Fruit fly (Drosophila melanogaster) whole organism, embryonic: Measurements from ENCODE around the gene Oatp74D.
A peak's percentile ranks its signal among the peaks of the same experiment; 100 is the strongest.

Experiments
- B-H1 ChIP-seq: fragments of 200-800 bp; sonication (Bioruptor generic); IDR thresholded peaks from 3 replicates; pipeline ENCODE4 v1.3.6; 2022; ENCODE audit warnings: missing biosample characterization, missing genetic modification characterization
- CG10543 ChIP-seq: fragments of 200-800 bp; sonication (Bioruptor generic); optimal IDR thresholded peaks from 3 replicates; lab custom pipeline; 2017; ENCODE audit warnings: missing biosample characterization, mild to moderate bottlenecking, missing genetic modification characterization, moderate library complexity
- CG11723 ChIP-seq: fragments of 200-800 bp; sonication (Bioruptor generic); optimal IDR thresholded peaks from 2 replicates; lab custom pipeline; 2017; ENCODE audit warnings: missing biosample characterization, mild to moderate bottlenecking, missing genetic modification characterization
- CG12155 ChIP-seq: fragments of 200-800 bp; sonication (Bioruptor generic); optimal IDR thresholded peaks from 3 replicates; lab custom pipeline; 2016; ENCODE audit warnings: missing biosample characterization, missing genetic modification characterization
- CG12299 ChIP-seq: fragments of 200-800 bp; sonication (Bioruptor generic); optimal IDR thresholded peaks from 2 replicates; lab custom pipeline; 2018; ENCODE audit warnings: missing biosample characterization, mild to moderate bottlenecking, missing genetic modification characterization
- CG12942 ChIP-seq: fragments of 200-800 bp; sonication (Bioruptor generic); optimal IDR thresholded peaks from 3 replicates; lab custom pipeline; 2016; ENCODE audit warnings: missing biosample characterization, missing genetic modification characterization
- CG17612 ChIP-seq: fragments of 200-800 bp; sonication (Bioruptor generic); IDR thresholded peaks from 2 replicates; pipeline ENCODE4 v1.3.6; 2022; ENCODE audit warnings: missing biosample characterization, missing genetic modification characterization
- CG18599 ChIP-seq: fragments of 200-800 bp; sonication (Bioruptor generic); optimal IDR thresholded peaks from 3 replicates; lab custom pipeline; 2017; ENCODE audit warnings: missing biosample characterization, missing genetic modification characterization, mild to moderate bottlenecking, moderate library complexity, missing genetic modification reagents
- CG2202 ChIP-seq: fragments of 200-800 bp; sonication (Bioruptor generic); optimal IDR thresholded peaks from 2 replicates; lab custom pipeline; 2018; ENCODE audit warnings: missing biosample characterization, mild to moderate bottlenecking, missing genetic modification characterization
- CG32772 ChIP-seq: fragments of 200-800 bp; sonication (Bioruptor generic); IDR thresholded peaks from 2 replicates; pipeline ENCODE4 v1.3.6; 2022; ENCODE audit warnings: missing biosample characterization, missing genetic modification characterization
- CG42726 ChIP-seq: fragments of 200-800 bp; sonication (Bioruptor generic); IDR thresholded peaks from 2 replicates; pipeline ENCODE4 v1.3.6; 2022; ENCODE audit warnings: missing biosample characterization, missing genetic modification characterization; ENCODE audit not compliant: partially characterized antibody
- CG4404 ChIP-seq: fragments of 200-800 bp; sonication (Bioruptor generic); IDR thresholded peaks from 2 replicates; pipeline ENCODE4 v1.3.6; 2022; ENCODE audit warnings: missing biosample characterization, missing genetic modification characterization
- CG5180 ChIP-seq: fragments of 200-800 bp; sonication (Bioruptor generic); optimal IDR thresholded peaks from 3 replicates; lab custom pipeline; 2017; ENCODE audit warnings: missing biosample characterization, missing genetic modification characterization, mild to moderate bottlenecking, moderate library complexity, missing genetic modification reagents
- CG5953 ChIP-seq: fragments of 200-800 bp; sonication (Bioruptor generic); IDR thresholded peaks from 2 replicates; pipeline ENCODE4 v1.3.6; 2022; ENCODE audit warnings: missing biosample characterization, missing genetic modification characterization
- CG7556 ChIP-seq: fragments of 200-800 bp; sonication (Bioruptor generic); optimal IDR thresholded peaks from 2 replicates; lab custom pipeline; 2017; ENCODE audit warnings: missing biosample characterization, mild to moderate bottlenecking, missing genetic modification characterization
- CG8281 ChIP-seq: fragments of 200-800 bp; sonication (Bioruptor generic); optimal IDR thresholded peaks from 2 replicates; lab custom pipeline; 2018; ENCODE audit warnings: missing biosample characterization, mild to moderate bottlenecking, missing genetic modification characterization, moderate library complexity
- CG8765 ChIP-seq: fragments of 200-800 bp; sonication (Bioruptor generic); IDR thresholded peaks from 2 replicates; pipeline ENCODE4 v1.3.6; 2022; ENCODE audit warnings: missing biosample characterization, missing genetic modification characterization
- Dad ChIP-seq: fragments of 200-800 bp; sonication (Bioruptor generic); optimal IDR thresholded peaks from 3 replicates; lab custom pipeline; 2016; ENCODE audit warnings: missing biosample characterization, missing genetic modification characterization
- Deaf1 ChIP-seq: fragments of 200-800 bp; optimal IDR thresholded peaks from 3 replicates; lab custom pipeline; 2019; ENCODE audit warnings: missing biosample characterization, mild to moderate bottlenecking, missing genetic modification characterization, moderate library complexity
- Dfd ChIP-seq, 2 experiments: fragments of >200 bp; optimal IDR thresholded peaks; 2 replicates each; lab custom pipeline; 2017; ENCODE audit warnings: missing biosample characterization in 2 of 2, missing genetic modification characterization in 2 of 2
- HLH4C ChIP-seq: fragments of 200-800 bp; sonication (Bioruptor generic); IDR thresholded peaks from 3 replicates; pipeline ENCODE4 v1.3.6; 2022; ENCODE audit warnings: missing biosample characterization, missing genetic modification characterization; ENCODE audit not compliant: partially characterized antibody
- Hand ChIP-seq: fragments of 200-800 bp; sonication (Bioruptor generic); optimal IDR thresholded peaks from 2 replicates; lab custom pipeline; 2017; ENCODE audit warnings: mild to moderate bottlenecking, missing biosample characterization, missing genetic modification reagents, missing genetic modification characterization
- Hmx ChIP-seq: fragments of 200-800 bp; sonication (Bioruptor generic); optimal IDR thresholded peaks from 2 replicates; lab custom pipeline; 2016; ENCODE audit warnings: missing biosample characterization, missing genetic modification characterization
- Lim3 ChIP-seq: fragments of 200-800 bp; sonication (Bioruptor generic); IDR thresholded peaks from 2 replicates; pipeline ENCODE4 v1.3.6; 2022; ENCODE audit warnings: missing biosample characterization, missing genetic modification characterization
- MBD-R2 ChIP-seq: fragments of 200-800 bp; sonication (Bioruptor generic); IDR thresholded peaks from 2 replicates; pipeline ENCODE4 v1.3.6; 2022; ENCODE audit warnings: missing biosample characterization, missing genetic modification characterization
- NC2α ChIP-seq: fragments of 200-800 bp; sonication (Bioruptor generic); optimal IDR thresholded peaks from 2 replicates; lab custom pipeline; 2016; ENCODE audit warnings: missing biosample characterization, missing genetic modification characterization
- Ravus ChIP-seq: fragments of 200-800 bp; sonication (Bioruptor generic); IDR thresholded peaks from 2 replicates; pipeline ENCODE4 v1.3.6; 2022; ENCODE audit warnings: missing biosample characterization, missing genetic modification characterization
- Sry-δ ChIP-seq: fragments of 200-800 bp; sonication (Bioruptor generic); optimal IDR thresholded peaks from 2 replicates; lab custom pipeline; 2016; ENCODE audit warnings: missing biosample characterization, missing genetic modification characterization
- Vsx1 ChIP-seq: fragments of 200-800 bp; sonication (Bioruptor generic); optimal IDR thresholded peaks from 2 replicates; lab custom pipeline; 2017; ENCODE audit warnings: missing biosample characterization, mild to moderate bottlenecking, missing genetic modification characterization, missing genetic modification reagents
- ato ChIP-seq: fragments of 200-800 bp; sonication (Bioruptor generic); IDR thresholded peaks from 2 replicates; pipeline ENCODE4 v1.3.6; 2022; ENCODE audit warnings: missing biosample characterization, missing genetic modification characterization; ENCODE audit not compliant: partially characterized antibody
- cas ChIP-seq: fragments of 200-800 bp; sonication (Bioruptor generic); IDR thresholded peaks from 2 replicates; pipeline ENCODE4 v1.3.6; 2022; ENCODE audit warnings: missing biosample characterization, missing genetic modification characterization
- corto ChIP-seq: fragments of 200-800 bp; sonication (Bioruptor generic); optimal IDR thresholded peaks from 2 replicates; lab custom pipeline; 2016; ENCODE audit warnings: missing biosample characterization, mild to moderate bottlenecking, missing genetic modification characterization, moderate library complexity
- grau ChIP-seq: fragments of 200-800 bp; optimal IDR thresholded peaks from 3 replicates; lab custom pipeline; 2019; ENCODE audit warnings: missing biosample characterization, mild to moderate bottlenecking, missing genetic modification characterization, moderate library complexity
- gt ChIP-seq: fragments of 200-800 bp; sonication (Bioruptor generic); IDR thresholded peaks from 2 replicates; pipeline ENCODE4 v1.3.6; 2022; ENCODE audit warnings: missing biosample characterization, missing genetic modification characterization
- jigr1 ChIP-seq: fragments of 200-800 bp; sonication (Bioruptor generic); IDR thresholded peaks from 3 replicates; pipeline ENCODE4 v1.3.6; 2022; ENCODE audit warnings: missing biosample characterization, missing genetic modification characterization
- kah ChIP-seq: fragments of 200-800 bp; sonication (Bioruptor generic); optimal IDR thresholded peaks from 2 replicates; lab custom pipeline; 2018; ENCODE audit warnings: missing biosample characterization, mild to moderate bottlenecking, missing genetic modification characterization
- lola ChIP-seq, 3 experiments: fragments of >200 bp in 2 of 3; fragments of 200-800 bp in 1 of 3; sonication (Bioruptor generic) in 1 of 3; optimal IDR thresholded peaks; 2 replicates each; lab custom pipeline; 2017 to 2019; ENCODE audit warnings: missing biosample characterization in 3 of 3, missing genetic modification characterization in 3 of 3, mild to moderate bottlenecking in 1 of 3, moderate library complexity in 1 of 3
- pb ChIP-seq: fragments of 200-800 bp; sonication (Bioruptor generic); optimal IDR thresholded peaks from 3 replicates; lab custom pipeline; 2016; ENCODE audit warnings: missing biosample characterization, missing genetic modification characterization
- pros ChIP-seq: fragments of 200-800 bp; sonication (Bioruptor generic); optimal IDR thresholded peaks from 3 replicates; lab custom pipeline; 2019; ENCODE audit warnings: missing biosample characterization, mild to moderate bottlenecking, missing genetic modification characterization, moderate library complexity
- pum ChIP-seq: fragments of 200-800 bp; sonication (Bioruptor generic); optimal IDR thresholded peaks from 2 replicates; lab custom pipeline; 2016; ENCODE audit warnings: missing biosample characterization, missing genetic modification characterization
- rib ChIP-seq: fragments of 200-800 bp; sonication (Bioruptor generic); IDR thresholded peaks from 2 replicates; pipeline ENCODE4 v1.3.6; 2022; ENCODE audit warnings: missing biosample characterization, missing genetic modification characterization
- scrt ChIP-seq: fragments of 200-800 bp; sonication (Bioruptor generic); optimal IDR thresholded peaks from 2 replicates; lab custom pipeline; 2018; ENCODE audit warnings: missing biosample characterization, mild to moderate bottlenecking, missing genetic modification characterization, moderate library complexity
- ssp ChIP-seq: fragments of 200-800 bp; sonication (Bioruptor generic); IDR thresholded peaks from 2 replicates; pipeline ENCODE4 v1.3.6; 2022; ENCODE audit warnings: missing biosample characterization, missing genetic modification characterization
- tap ChIP-seq: fragments of 200-800 bp; optimal IDR thresholded peaks from 3 replicates; lab custom pipeline; 2019; ENCODE audit warnings: missing biosample characterization, mild to moderate bottlenecking, missing genetic modification characterization, moderate library complexity
- trem ChIP-seq: fragments of 200-800 bp; optimal IDR thresholded peaks from 3 replicates; lab custom pipeline; 2019; ENCODE audit warnings: missing biosample characterization, mild to moderate bottlenecking, missing genetic modification characterization, moderate library complexity
- unpg ChIP-seq: fragments of 200-800 bp; sonication (Bioruptor generic); optimal IDR thresholded peaks from 3 replicates; lab custom pipeline; 2018; ENCODE audit warnings: missing biosample characterization, mild to moderate bottlenecking, missing genetic modification characterization, moderate library complexity
- wor ChIP-seq: fragments of 200-800 bp; sonication (Bioruptor generic); IDR thresholded peaks from 2 replicates; pipeline ENCODE4 v1.3.6; 2022; ENCODE audit warnings: missing biosample characterization, missing genetic modification characterization
- zf30C ChIP-seq: fragments of 200-800 bp; sonication (Bioruptor generic); optimal IDR thresholded peaks from 3 replicates; lab custom pipeline; 2018; ENCODE audit warnings: missing biosample characterization, mild to moderate bottlenecking, missing genetic modification characterization

Gene Oatp74D

dm6 chr3L:17486794-17487726, at the start of gene Oatp74D (continued):
- TF ChIP-seq Hmx (GFP tag; lab: Kevin White, UChicago) (no peak), ssp (no peak), CG32772 (no peak), wor (no peak), CG18599 (GFP tag; lab: Kevin White, UChicago) (peak; percentile 59), CG7556 (peak; percentile 38), trem (tag; lab: Kevin White, UChicago) (no peak), CG12299 (tag; lab: Kevin White, UChicago) (peak; percentile 72), CG11723 (peak; percentile 53), Hand (peak; percentile 70), lola (GFP tag; optimal IDR thresholded peaks at IDR 0.05; lab: Kevin White, UChicago) (peak in 2 of 3 experiments; percentile 17 to 31), corto (GFP tag; lab: Kevin White, UChicago) (no peak), zf30C (GFP tag; lab: Kevin White, UChicago) (no peak), CG4404 (GFP tag; lab: Robert Waterston, UW) (no peak), pros (peak; percentile 87), grau (tag; lab: Kevin White, UChicago) (peak; percentile 26), rib (GFP tag; lab: Robert Waterston, UW) (peak; percentile 95), CG8765 (GFP tag; lab: Robert Waterston, UW) (no peak), HLH4C (GFP tag; lab: Robert Waterston, UW) (peak; percentile 39; the same call in 1 of the 3 replicates), Dfd (GFP tag; optimal IDR thresholded peaks at IDR 0.05; lab: Kevin White, UChicago) (no peak), Lim3 (GFP tag; lab: Robert Waterston, UW) (no peak), CG8281 (tag; lab: Kevin White, UChicago) (peak; percentile 54), Sry-δ (GFP tag; lab: Kevin White, UChicago) (peak; percentile 14), ato (GFP tag; lab: Robert Waterston, UW) (no peak), scrt (GFP tag; lab: Kevin White, UChicago) (peak; percentile 39), CG5953 (peak; percentile 43; the same call in 1 of the 2 replicates), CG10543 (GFP tag; lab: Kevin White, UChicago) (peak; percentile 92), jigr1 (no peak), unpg (GFP tag; lab: Kevin White, UChicago) (peak; percentile 48), cas (no peak), B-H1 (GFP tag; lab: Robert Waterston, UW) (no peak; the same call in 2 of the 3 replicates), tap (tag; lab: Kevin White, UChicago) (no peak), NC2α (GFP tag; lab: Kevin White, UChicago) (peak; percentile 48), CG2202 (tag; lab: Kevin White, UChicago) (peak; percentile 67), Deaf1 (tag; lab: Kevin White, UChicago) (peak; percentile 78), gt (GFP tag; lab: Robert Waterston, UW) (no peak), Vsx1 (GFP tag; lab: Kevin White, UChicago) (no peak), MBD-R2 (GFP tag; lab: Robert Waterston, UW) (peak; percentile 39; the same call in 1 of the 2 replicates), kah (no peak), Dad (no peak), CG42726 (peak; percentile 65; the same call in 1 of the 2 replicates), Ravus (GFP tag; lab: Robert Waterston, UW) (no peak), CG12155 (peak; percentile 11), CG12942 (GFP tag; lab: Kevin White, UChicago) (no peak), pum (GFP tag; lab: Kevin White, UChicago) (no peak), CG5180 (GFP tag; lab: Kevin White, UChicago) (peak; percentile 56), pb (GFP tag; lab: Kevin White, UChicago) (peak; percentile 18), CG17612 (GFP tag; lab: Robert Waterston, UW) (no peak)
